Worm (Caenorhabditis elegans) whole organism, L1 larva: ENCODE data around the gene clc-17.

Source experiments
- F16B12.6 ChIP-seq: fragments of 150-350 bp; optimal IDR thresholded peaks from 2 replicates; lab custom pipeline; 2014; ENCODE audit warnings: missing biosample characterization, missing genetic modification characterization
- ama-1 ChIP-seq: fragments of 150-350 bp; optimal IDR thresholded peaks from 2 replicates; lab custom pipeline; 2014
- blmp-1 ChIP-seq: fragments of 150-350 bp; optimal IDR thresholded peaks from 2 replicates; lab custom pipeline; 2014; ENCODE audit warnings: missing biosample characterization, missing genetic modification characterization
- ceh-63 ChIP-seq: fragments of 200-800 bp; sonication (Bioruptor generic); optimal IDR thresholded peaks from 2 replicates; lab custom pipeline; 2018; ENCODE audit warnings: mild to moderate bottlenecking, missing genetic modification characterization, missing compliant biosample characterization
- ceh-82 ChIP-seq, 3 experiments: fragments of 150-350 bp in 1 of 3; sonication (generic microtip) in 2 of 3; optimal IDR thresholded peaks; 2 replicates each; lab custom pipeline; 2014 to 2017; ENCODE audit warnings: missing biosample characterization in 3 of 3, missing genetic modification characterization in 3 of 3
- ceh-88 ChIP-seq: fragments of 200-800 bp; sonication (Bioruptor generic); IDR thresholded peaks from 2 replicates; pipeline ENCODE4 v1.3.6; 2022; ENCODE audit warnings: missing genetic modification characterization, missing compliant biosample characterization
- efl-3 ChIP-seq: fragments of 200-800 bp; sonication (Bioruptor generic); optimal IDR thresholded peaks from 2 replicates; lab custom pipeline; 2018; ENCODE audit warnings: mild to moderate bottlenecking, missing genetic modification characterization, missing compliant biosample characterization
- egl-27 ChIP-seq, 2 experiments: fragments of 150-350 bp in 1 of 2; sonication (generic microtip); optimal IDR thresholded peaks; 3 replicates each; lab custom pipeline; 2017 to 2018; ENCODE audit warnings: missing biosample characterization in 2 of 2, missing genetic modification characterization in 2 of 2, missing genetic modification reagents in 2 of 2
- elt-3 ChIP-seq, 6 experiments: fragments of 150-350 bp in 1 of 6; sonication (generic microtip); optimal IDR thresholded peaks; 2 replicates each; lab custom pipeline; 2017 to 2018; ENCODE audit warnings: missing biosample characterization in 6 of 6, missing genetic modification characterization in 6 of 6, inconsistent platforms in 1 of 6
- ets-5 ChIP-seq: fragments of 200-800 bp; sonication (Bioruptor generic); IDR thresholded peaks from 2 replicates; pipeline ENCODE4 v1.3.6; 2022; ENCODE audit warnings: missing genetic modification characterization, missing compliant biosample characterization
- fkh-10 ChIP-seq: sonication (generic microtip); optimal IDR thresholded peaks from 2 replicates; lab custom pipeline; 2017; ENCODE audit warnings: missing biosample characterization, missing genetic modification reagents, missing genetic modification characterization
- fkh-4 ChIP-seq: sonication (generic microtip); optimal IDR thresholded peaks from 2 replicates; lab custom pipeline; 2016; ENCODE audit warnings: missing compliant biosample characterization, missing genetic modification characterization, borderline replicate concordance
- fkh-8 ChIP-seq: sonication (generic microtip); optimal IDR thresholded peaks from 2 replicates; lab custom pipeline; 2016; ENCODE audit warnings: mild to moderate bottlenecking, missing genetic modification characterization, missing compliant biosample characterization
- hlh-4 ChIP-seq: sonication (generic microtip); optimal IDR thresholded peaks from 2 replicates; lab custom pipeline; 2016; ENCODE audit warnings: mild to moderate bottlenecking, missing genetic modification characterization, missing compliant biosample characterization
- isw-1 ChIP-seq: fragments of 200-800 bp; sonication (Bioruptor generic); IDR thresholded peaks from 2 replicates; pipeline ENCODE4 v1.3.6; 2022; ENCODE audit warnings: missing genetic modification characterization, missing compliant biosample characterization
- lin-14 ChIP-seq: fragments of 200-800 bp; sonication (Bioruptor generic); optimal IDR thresholded peaks from 2 replicates; lab custom pipeline; 2018; ENCODE audit warnings: mild to moderate bottlenecking, missing genetic modification characterization, moderate library complexity, missing compliant biosample characterization
- lsy-2 ChIP-seq, 2 experiments: fragments of 150-350 bp; optimal IDR thresholded peaks; 2 replicates each; lab custom pipeline; 2014; ENCODE audit warnings: missing biosample characterization in 2 of 2, missing genetic modification characterization in 2 of 2
- nhr-237 ChIP-seq: fragments of 150-350 bp; optimal IDR thresholded peaks from 2 replicates; lab custom pipeline; 2014; ENCODE audit warnings: missing biosample characterization, missing genetic modification characterization
- nhr-28 ChIP-seq: fragments of 150-350 bp; optimal IDR thresholded peaks from 2 replicates; lab custom pipeline; 2014; ENCODE audit warnings: missing biosample characterization, missing genetic modification characterization
- nhr-71 ChIP-seq: sonication (generic microtip); optimal IDR thresholded peaks from 2 replicates; lab custom pipeline; 2016; ENCODE audit warnings: mild to moderate bottlenecking, missing genetic modification characterization, moderate library complexity, missing compliant biosample characterization
- nhr-85 ChIP-seq: sonication (generic microtip); peaks from one replicate; lab custom pipeline; 2016; ENCODE audit warnings: missing genetic modification characterization, inconsistent platforms, missing compliant biosample characterization
- pqm-1 ChIP-seq: sonication (generic microtip); optimal IDR thresholded peaks from 3 replicates; lab custom pipeline; 2017; ENCODE audit warnings: missing biosample characterization, missing genetic modification characterization
- skn-1 ChIP-seq: fragments of 150-350 bp; optimal IDR thresholded peaks from 2 replicates; lab custom pipeline; 2014; ENCODE audit warnings: missing biosample characterization, missing genetic modification characterization
- swsn-7 ChIP-seq: sonication (generic microtip); optimal IDR thresholded peaks from 2 replicates; lab custom pipeline; 2016; ENCODE audit warnings: missing genetic modification characterization, missing compliant biosample characterization
- tlp-1 ChIP-seq: fragments of 150-350 bp; optimal IDR thresholded peaks from 2 replicates; lab custom pipeline; 2014; ENCODE audit warnings: missing biosample characterization, missing genetic modification characterization
- unc-86 ChIP-seq: sonication (generic microtip); optimal IDR thresholded peaks from 2 replicates; lab custom pipeline; 2016; ENCODE audit warnings: missing genetic modification characterization, missing compliant biosample characterization
- vab-15 ChIP-seq: sonication (generic microtip); optimal IDR thresholded peaks from 2 replicates; lab custom pipeline; 2017; ENCODE audit warnings: missing genotype, mild to moderate bottlenecking, missing genetic modification characterization, missing compliant biosample characterization
- zip-4 ChIP-seq: fragments of 200-800 bp; sonication (Bioruptor generic); optimal IDR thresholded peaks from 2 replicates; lab custom pipeline; 2018; ENCODE audit warnings: mild to moderate bottlenecking, missing genetic modification characterization, moderate library complexity, missing compliant biosample characterization
- ztf-11 ChIP-seq, 2 experiments: sonication (generic microtip); optimal IDR thresholded peaks; 2 replicates each; lab custom pipeline; 2016 to 2017; ENCODE audit warnings: missing genetic modification characterization in 2 of 2, missing biosample characterization in 1 of 2, missing compliant biosample characterization in 1 of 2
- ztf-4 ChIP-seq: fragments of 150-350 bp; optimal IDR thresholded peaks from 2 replicates; lab custom pipeline; 2014; ENCODE audit warnings: missing biosample characterization, missing genetic modification characterization

clc-17 gene

ce11 chrX:11107076-11107475, at the start of gene clc-17:
Gene clc-17, plus strand, starts transcription at chrX:11107376.
- TF ChIP-seq nhr-71 (tag; lab: Kevin White, UChicago) (no peak), lsy-2 (tag; optimal IDR thresholded peaks at IDR 0.05; lab: Kevin White, UChicago) (no peak), tlp-1 (tag; lab: Kevin White, UChicago) (no peak), pqm-1 (tag; lab: Kevin White, UChicago) (no peak), F16B12.6 (tag; lab: Kevin White, UChicago) (no peak), nhr-28 (tag; lab: Kevin White, UChicago) (no peak), ceh-82 (tag; optimal IDR thresholded peaks at IDR 0.05; lab: Kevin White, UChicago) (no peak), ceh-88 (no peak)

- TF ChIP-seq blmp-1 (peak; percentile 57), zip-4 (GFP tag; lab: Kevin White, UChicago) (no peak)
These were observed 47.4 kb upstream of the clc-17 start, which contains the start of gene lpr-6 for ce11 chrX:11059744-11060143. Gene lpr-6, plus strand, starts transcription at chrX:11059994.

ce11 chrX:11060940-11061339, 46.2 kb upstream of the clc-17 start:
- peak; percentile 93 for TF ChIP-seq blmp-1
- TF ChIP-seq isw-1 (GFP tag; lab: Robert Waterston, UW): no peak
- TF ChIP-seq ama-1: no peak
- TF ChIP-seq elt-3 (tag; optimal IDR thresholded peaks at IDR 0.05; lab: Kevin White, UChicago): peak in 1 of 6 experiments; percentile 21

ce11 chrX:11061904-11062303, 45.3 kb upstream of the clc-17 start, which contains the start of gene lpr-5:
Gene lpr-5, plus strand, starts transcription at chrX:11062123.
- no peak for TF ChIP-seq vab-15 (tag; lab: Kevin White, UChicago)
- peak; percentile 96 for TF ChIP-seq blmp-1
- TF ChIP-seq, all 84 proteins: peak for 1

ce11 chrX:11064799-11065198, 42.4 kb upstream of the clc-17 start, which contains the start of gene lpr-4:
Gene lpr-4, plus strand, starts transcription at chrX:11065126.
- TF ChIP-seq unc-86 (tag; lab: Kevin White, UChicago) (no peak), elt-3 (tag; optimal IDR thresholded peaks at IDR 0.05; lab: Kevin White, UChicago) (peak in 2 of 6 experiments; percentile 3 to 33), blmp-1 (peak; percentile 100), fkh-8 (no peak), ztf-4 (no peak), efl-3 (GFP tag; lab: Kevin White, UChicago) (no peak), ceh-63 (GFP tag; lab: Kevin White, UChicago) (no peak), nhr-85 (tag; lab: Kevin White, UChicago) (no peak), pqm-1 (tag; lab: Kevin White, UChicago) (no peak)

- TF ChIP-seq hlh-4 (tag; lab: Kevin White, UChicago): no peak
- TF ChIP-seq nhr-237 (tag; lab: Kevin White, UChicago): no peak
- TF ChIP-seq fkh-4 (tag; lab: Kevin White, UChicago): no peak
- no peak for TF ChIP-seq fkh-8
- TF ChIP-seq egl-27 (tag; optimal IDR thresholded peaks at IDR 0.05; lab: Kevin White, UChicago): no peak
- TF ChIP-seq skn-1 (tag; lab: Kevin White, UChicago): no peak
- peak; percentile 98 for TF ChIP-seq blmp-1
These were observed 39.9 kb upstream of the clc-17 start for ce11 chrX:11067256-11067655.

- TF ChIP-seq lin-14 (GFP tag; lab: Kevin White, UChicago) (peak; percentile 82), ceh-82 (tag; optimal IDR thresholded peaks at IDR 0.05; lab: Kevin White, UChicago) (peak in 1 of 3 experiments; percentile 51), fkh-8 (peak; percentile 55), fkh-10 (GFP tag; lab: Kevin White, UChicago) (peak; percentile 56), ets-5 (GFP tag; lab: Robert Waterston, UW) (no peak), swsn-7 (tag; lab: Kevin White, UChicago) (peak; percentile 1), vab-15 (tag; lab: Kevin White, UChicago) (no peak), ztf-11 (tag; optimal IDR thresholded peaks at IDR 0.05; lab: Kevin White, UChicago) (no peak)
These were observed 38.8 kb upstream of the clc-17 start, which contains the start of gene apt-9 for ce11 chrX:11068334-11068733. Gene apt-9, plus strand, starts transcription at chrX:11068527.
